Worm (Caenorhabditis elegans) whole organism, L4 larva: ENCODE data around the gene brap-2.

Experiments
- Y75B8A.6 ChIP-seq: fragments of 200-800 bp; sonication (Bioruptor generic); IDR thresholded peaks from 2 replicates; pipeline ENCODE4 v1.3.6; 2022; ENCODE audit warnings: missing genetic modification reagents, missing genetic modification characterization, missing compliant biosample characterization
- ZK337.2 ChIP-seq: fragments of 200-800 bp; sonication (Bioruptor generic); IDR thresholded peaks from 2 replicates; pipeline ENCODE4 v1.3.6; 2022; ENCODE audit warnings: missing genetic modification reagents, missing genetic modification characterization, missing compliant biosample characterization
- arid-1 ChIP-seq: fragments of 200-800 bp; sonication (Bioruptor generic); conservative IDR thresholded peaks from 2 replicates; pipeline ENCODE4 v1.3.6; 2022; ENCODE audit warnings: missing genetic modification reagents, missing genetic modification characterization, missing compliant biosample characterization
- attf-4 ChIP-seq: sonication (generic microtip); optimal IDR thresholded peaks from 3 replicates; lab custom pipeline; 2017; ENCODE audit warnings: missing biosample characterization, missing genetic modification characterization
- ceh-44 ChIP-seq: fragments of 200-800 bp; sonication (Bioruptor generic); IDR thresholded peaks from 2 replicates; pipeline ENCODE4 v1.3.6; 2022; ENCODE audit warnings: missing genetic modification reagents, missing genetic modification characterization, missing compliant biosample characterization
- ceh-62 ChIP-seq: sonication (generic microtip); optimal IDR thresholded peaks from 2 replicates; lab custom pipeline; 2017; ENCODE audit warnings: missing biosample characterization, missing genetic modification characterization
- ces-1 ChIP-seq: fragments of 150-350 bp; sonication (generic microtip); optimal IDR thresholded peaks from 4 replicates; lab custom pipeline; 2014; ENCODE audit warnings: missing biosample characterization, missing genetic modification reagents, missing genetic modification characterization
- daf-16 ChIP-seq, 3 experiments: sonication (generic microtip); optimal IDR thresholded peaks; 2 replicates each; lab custom pipeline; 2016 to 2017; ENCODE audit warnings: missing genetic modification characterization in 3 of 3, missing genetic modification reagents in 3 of 3, mild to moderate bottlenecking in 2 of 3, missing compliant biosample characterization in 2 of 3, missing biosample characterization in 1 of 3, moderate library complexity in 1 of 3
- dmd-9 ChIP-seq: fragments of 200-800 bp; sonication (Bioruptor generic); IDR thresholded peaks from 2 replicates; pipeline ENCODE4 v1.3.6; 2022; ENCODE audit warnings: missing genetic modification reagents, missing genetic modification characterization, missing compliant biosample characterization
- dpl-1 ChIP-seq: fragments of 150-350 bp; optimal IDR thresholded peaks from 2 replicates; lab custom pipeline; 2014; ENCODE audit warnings: missing biosample characterization, missing genetic modification reagents, missing genetic modification characterization
- dve-1 ChIP-seq: sonication (generic microtip); optimal IDR thresholded peaks from 2 replicates; lab custom pipeline; 2017; ENCODE audit warnings: antibody characterized with exemption, mild to moderate bottlenecking, missing genetic modification characterization, missing compliant biosample characterization; ENCODE audit not compliant: insufficient read depth
- egl-27 ChIP-seq: sonication (generic microtip); optimal IDR thresholded peaks from 3 replicates; lab custom pipeline; 2017; ENCODE audit warnings: missing biosample characterization, missing genetic modification reagents, missing genetic modification characterization
- egl-43 ChIP-seq: fragments of 200-800 bp; sonication (Bioruptor generic); IDR thresholded peaks from 2 replicates; pipeline ENCODE4 v1.3.6; 2022; ENCODE audit warnings: missing genetic modification reagents, missing genetic modification characterization, missing compliant biosample characterization
- hlh-11 ChIP-seq: fragments of 200-800 bp; sonication (Bioruptor generic); optimal IDR thresholded peaks from 2 replicates; lab custom pipeline; 2018; ENCODE audit warnings: mild to moderate bottlenecking, missing genetic modification characterization, missing compliant biosample characterization
- hlh-30 ChIP-seq: sonication (generic microtip); optimal IDR thresholded peaks from 2 replicates; lab custom pipeline; 2017; ENCODE audit warnings: antibody characterized with exemption, mild to moderate bottlenecking, missing genetic modification characterization, missing compliant biosample characterization; ENCODE audit not compliant: insufficient read depth
- lin-29 ChIP-seq: fragments of 200-800 bp; sonication (Bioruptor generic); IDR thresholded peaks from 2 replicates; pipeline ENCODE4 v1.3.6; 2022; ENCODE audit warnings: missing genetic modification reagents, missing genetic modification characterization, missing compliant biosample characterization
- lin-38 ChIP-seq: fragments of 200-800 bp; sonication (Bioruptor generic); IDR thresholded peaks from 2 replicates; pipeline ENCODE4 v1.3.6; 2022; ENCODE audit warnings: missing genetic modification reagents, missing genetic modification characterization, missing compliant biosample characterization
- madf-9 ChIP-seq: fragments of 200-800 bp; sonication (Bioruptor generic); conservative IDR thresholded peaks from 2 replicates; pipeline ENCODE4 v1.3.6; 2022; ENCODE audit warnings: missing genetic modification reagents, missing genetic modification characterization, missing compliant biosample characterization
- mdl-1 ChIP-seq, 2 experiments: fragments of 150-350 bp in 1 of 2; sonication (generic microtip) in 1 of 2; optimal IDR thresholded peaks; 2 replicates each; lab custom pipeline; 2014 to 2017; ENCODE audit warnings: missing biosample characterization in 2 of 2, missing genetic modification characterization in 2 of 2
- mes-2 ChIP-seq: sonication (generic microtip); optimal IDR thresholded peaks from 2 replicates; lab custom pipeline; 2016; ENCODE audit warnings: missing genotype, mild to moderate bottlenecking, missing genetic modification characterization, missing compliant biosample characterization; ENCODE audit not compliant: poor library complexity, severe bottlenecking
- mxl-3 ChIP-seq: fragments of 200-800 bp; sonication (Bioruptor generic); optimal IDR thresholded peaks from 2 replicates; lab custom pipeline; 2018; ENCODE audit warnings: mild to moderate bottlenecking, missing genetic modification characterization, missing compliant biosample characterization
- nhr-11 ChIP-seq: fragments of 150-350 bp; optimal IDR thresholded peaks from 2 replicates; lab custom pipeline; 2014; ENCODE audit warnings: missing biosample characterization, missing genetic modification characterization
- nhr-111 ChIP-seq: fragments of 200-800 bp; sonication (Bioruptor generic); optimal IDR thresholded peaks from 2 replicates; lab custom pipeline; 2018; ENCODE audit warnings: mild to moderate bottlenecking, missing genetic modification characterization, missing compliant biosample characterization
- nhr-237 ChIP-seq: sonication (generic microtip); optimal IDR thresholded peaks from 2 replicates; lab custom pipeline; 2017; ENCODE audit warnings: missing biosample characterization, missing genetic modification characterization
- nhr-28 ChIP-seq: fragments of 150-350 bp; optimal IDR thresholded peaks from 2 replicates; lab custom pipeline; 2014; ENCODE audit warnings: missing biosample characterization, missing genetic modification characterization
- nhr-48 ChIP-seq: sonication (generic microtip); optimal IDR thresholded peaks from 2 replicates; lab custom pipeline; 2016; ENCODE audit warnings: mild to moderate bottlenecking, missing genetic modification characterization, missing compliant biosample characterization
- nhr-6 ChIP-seq: fragments of 150-350 bp; optimal IDR thresholded peaks from 2 replicates; lab custom pipeline; 2014; ENCODE audit warnings: missing biosample characterization, missing genetic modification characterization
- nhr-77 ChIP-seq: fragments of 150-350 bp; optimal IDR thresholded peaks from 2 replicates; lab custom pipeline; 2014; ENCODE audit warnings: missing biosample characterization, missing genetic modification characterization
- pha-4 ChIP-seq, 2 experiments: fragments of 150-350 bp in 1 of 2; fragments of 200-800 bp in 1 of 2; sonication (Bioruptor generic) in 1 of 2; IDR thresholded peaks in 1 of 2; optimal IDR thresholded peaks in 1 of 2; 2 replicates each; pipeline versions ENCODE4 v1.3.6 to Lab custom; 2014 to 2022; ENCODE audit warnings: missing genetic modification characterization in 2 of 2, missing genetic modification reagents in 2 of 2, missing biosample characterization in 1 of 2, missing compliant biosample characterization in 1 of 2
- rbr-2 ChIP-seq: sonication (generic microtip); optimal IDR thresholded peaks from 2 replicates; lab custom pipeline; 2016; ENCODE audit warnings: missing genotype, missing genetic modification characterization, missing compliant biosample characterization
- set-16 ChIP-seq: fragments of 200-800 bp; sonication (Bioruptor generic); IDR thresholded peaks from 2 replicates; pipeline ENCODE4 v1.3.6; 2022; ENCODE audit warnings: missing genetic modification reagents, missing genetic modification characterization, missing compliant biosample characterization
- snpc-4 ChIP-seq: fragments of 150-350 bp; optimal IDR thresholded peaks from 2 replicates; lab custom pipeline; 2014; ENCODE audit warnings: missing biosample characterization, missing genetic modification characterization
- tag-97 ChIP-seq: fragments of 200-800 bp; sonication (Bioruptor generic); IDR thresholded peaks from 2 replicates; pipeline ENCODE4 v1.3.6; 2022; ENCODE audit warnings: missing genetic modification characterization, missing compliant biosample characterization
- unc-62 ChIP-seq, 3 experiments: fragments of 150-350 bp in 1 of 3; sonication (generic microtip); optimal IDR thresholded peaks in 2 of 3; peaks in 1 of 3; 1 replicate in 1 of 3; 2 replicates in 2 of 3; lab custom pipeline; 2014 to 2017; ENCODE audit warnings: missing biosample characterization in 3 of 3, missing genetic modification characterization in 3 of 3, missing genetic modification reagents in 3 of 3, missing genotype in 1 of 3
- zfp-2 ChIP-seq: sonication (generic microtip); optimal IDR thresholded peaks from 2 replicates; lab custom pipeline; 2016; ENCODE audit warnings: mild to moderate bottlenecking, missing genetic modification characterization, missing compliant biosample characterization
- ztf-7 ChIP-seq: fragments of 150-350 bp; optimal IDR thresholded peaks from 2 replicates; lab custom pipeline; 2014; ENCODE audit warnings: missing biosample characterization, missing genetic modification characterization

brap-2 gene

ce11 chrII:5399201-5399600 is 6.2 kb upstream of the brap-2 start, which contains the start of gene mog-5:
mog-5 (plus strand) TSS chrII:5399538.
- TF ChIP-seq set-16 (GFP tag; lab: Robert Waterston, UW) (no peak), ztf-7 (no peak), nhr-6 (tag; lab: Kevin White, UChicago) (no peak), mes-2 (tag; lab: Kevin White, UChicago) (peak; percentile 77), attf-4 (no peak), dpl-1 (peak; percentile 26), pha-4 (GFP tag; IDR thresholded peaks at IDR 0.05; lab: Robert Waterston, UW) (no peak), pha-4 (tag; optimal IDR thresholded peaks at IDR 0.05; lab: Kevin White, UChicago) (peak; percentile 25), hlh-30 (peak; percentile 23), dmd-9 (GFP tag; lab: Robert Waterston, UW) (no peak), lin-38 (peak; percentile 40; the same call in 1 of the 2 replicates)

- TF ChIP-seq hlh-11 (tag; lab: Kevin White, UChicago) (peak; percentile 11), tag-97 (GFP tag; lab: Robert Waterston, UW) (no peak), nhr-48 (tag; lab: Kevin White, UChicago) (no peak), ceh-44 (GFP tag; lab: Robert Waterston, UW) (no peak), snpc-4 (tag; lab: Kevin White, UChicago) (no peak), nhr-237 (tag; lab: Kevin White, UChicago) (no peak), nhr-28 (tag; lab: Kevin White, UChicago) (peak; percentile 2), ces-1 (GFP tag; lab: Kevin White, UChicago) (no peak), nhr-11 (tag; lab: Kevin White, UChicago) (no peak), nhr-77 (tag; lab: Kevin White, UChicago) (no peak), mdl-1 (tag; optimal IDR thresholded peaks at IDR 0.05; lab: Kevin White, UChicago) (no peak), mxl-3 (GFP tag; lab: Kevin White, UChicago) (no peak), unc-62 (GFP tag; optimal IDR thresholded peaks at IDR 0.05 in 1 of 2; lab: Kevin White, UChicago) (no peak), unc-62 (tag; optimal IDR thresholded peaks at IDR 0.05; lab: Kevin White, UChicago) (no peak), Y75B8A.6 (GFP tag; lab: Robert Waterston, UW) (no peak), egl-43 (no peak), lin-29 (GFP tag; lab: Robert Waterston, UW) (no peak), arid-1 (no peak), ZK337.2 (GFP tag; lab: Robert Waterston, UW) (no peak), dve-1 (tag; lab: Kevin White, UChicago) (no peak), zfp-2 (tag; lab: Kevin White, UChicago) (no peak), set-16 (GFP tag; lab: Robert Waterston, UW) (no peak), nhr-6 (tag; lab: Kevin White, UChicago) (no peak), daf-16 (GFP tag; optimal IDR thresholded peaks at IDR 0.05; lab: Kevin White, UChicago) (no peak), daf-16 (tag; optimal IDR thresholded peaks at IDR 0.05; lab: Kevin White, UChicago) (peak; percentile 61), rbr-2 (tag; lab: Kevin White, UChicago) (no peak), egl-27 (tag; lab: Kevin White, UChicago) (no peak)
These were observed 5.8 kb upstream of the brap-2 start, which contains the start of gene fbxl-3 for ce11 chrII:5398779-5399178. fbxl-3 (minus strand) TSS chrII:5398902.

- no peak for TF ChIP-seq nhr-111
- TF ChIP-seq madf-9, result no peak
- 0 out of 2 replicates have a peak, but pooled peaks have one; percentile 17 for TF ChIP-seq lin-38
- no peak for TF ChIP-seq ceh-62 (tag; lab: Kevin White, UChicago)
- no peak for TF ChIP-seq ZK337.2 (GFP tag; lab: Robert Waterston, UW)
- TF ChIP-seq, all 104 proteins: peak for 1
These were observed 2.6 kb upstream of the brap-2 start, which contains the start of gene pink-1 for ce11 chrII:5395594-5395993. pink-1 (minus strand) TSS chrII:5395694.
